Worm (Caenorhabditis elegans) whole organism, early embryonic: Measurements from ENCODE around the gene C07A9.5.

Experiments
- B0310.2 ChIP-seq: sonication (generic microtip); optimal IDR thresholded peaks from 2 replicates; lab custom pipeline; 2016; ENCODE audit warnings: mild to moderate bottlenecking, missing genetic modification characterization, missing compliant biosample characterization
- aly-1 ChIP-seq: sonication (generic microtip); optimal IDR thresholded peaks from 2 replicates; lab custom pipeline; 2016; ENCODE audit warnings: missing genetic modification characterization, missing compliant biosample characterization
- ama-1 ChIP-seq: fragments of 150-350 bp; optimal IDR thresholded peaks from 2 replicates; lab custom pipeline; 2014
- ceh-13 ChIP-seq: fragments of 200-800 bp; sonication (Bioruptor generic); optimal IDR thresholded peaks from 2 replicates; lab custom pipeline; 2018; ENCODE audit warnings: mild to moderate bottlenecking, missing genetic modification characterization, missing compliant biosample characterization
- scrt-1 ChIP-seq: fragments of 200-800 bp; sonication (Bioruptor generic); IDR thresholded peaks from 2 replicates; pipeline ENCODE4 v1.3.6; 2022; ENCODE audit warnings: missing genetic modification characterization, missing compliant biosample characterization

ce11 chrIII:9651871-9652270 is 30.8 kb downstream of the C07A9.5 start, which contains the start of gene C15H7.3:
- TF ChIP-seq ama-1 (lab: Kevin White, UChicago), result no peak
- no peak for TF ChIP-seq B0310.2 (tag; lab: Kevin White, UChicago)
- TF ChIP-seq scrt-1 (GFP tag; lab: Robert Waterston, UW), result no peak
- TF ChIP-seq aly-1, result no peak
- no peak for TF ChIP-seq ceh-13 (GFP tag; lab: Kevin White, UChicago)
